Fruit fly (Drosophila melanogaster) whole organism, wandering third instar larva: ENCODE results near the gene SREBP.

Experiments used
- Abd-B ChIP-seq: fragments of >200 bp; optimal IDR thresholded peaks from 2 replicates; lab custom pipeline; 2017; ENCODE audit warnings: missing biosample characterization, missing genetic modification characterization
- CG32264 ChIP-seq: fragments of 200-800 bp; sonication (Bioruptor generic); optimal IDR thresholded peaks from 2 replicates; lab custom pipeline; 2016; ENCODE audit warnings: missing biosample characterization, missing genetic modification characterization
- CG9705 ChIP-seq: fragments of 200-800 bp; sonication (Bioruptor generic); optimal IDR thresholded peaks from 2 replicates; lab custom pipeline; 2018; ENCODE audit warnings: missing biosample characterization, mild to moderate bottlenecking, missing genetic modification characterization
- CrebA ChIP-seq: fragments of 200-800 bp; sonication (Bioruptor generic); optimal IDR thresholded peaks from 2 replicates; lab custom pipeline; 2016; ENCODE audit warnings: missing biosample characterization, mild to moderate bottlenecking, missing genetic modification characterization, borderline replicate concordance
- Dfd ChIP-seq: fragments of >200 bp; optimal IDR thresholded peaks from 2 replicates; lab custom pipeline; 2017; ENCODE audit warnings: missing biosample characterization, missing genetic modification characterization
- Dif ChIP-seq: fragments of 200-275, 200-300 bp; sonication (Bioruptor generic); optimal IDR thresholded peaks from 2 replicates; lab custom pipeline; 2018; ENCODE audit warnings: missing biosample characterization, missing genetic modification characterization; ENCODE audit not compliant: partially characterized antibody
- GATAd ChIP-seq: sonication (Bioruptor generic); optimal IDR thresholded peaks from 2 replicates; lab custom pipeline; 2016; ENCODE audit warnings: missing biosample characterization, missing genetic modification characterization
- Hnf4 ChIP-seq: fragments of 200-800 bp; sonication (Bioruptor generic); optimal IDR thresholded peaks from 2 replicates; lab custom pipeline; 2016; ENCODE audit warnings: missing biosample characterization, mild to moderate bottlenecking, missing genetic modification characterization
- Hr78 ChIP-seq: fragments of >200 bp; optimal IDR thresholded peaks from 2 replicates; lab custom pipeline; 2017; ENCODE audit warnings: missing biosample characterization, missing genetic modification characterization
- Hr83 ChIP-seq: fragments of 200-300 bp; sonication (Bioruptor generic); optimal IDR thresholded peaks from 2 replicates; lab custom pipeline; 2016; ENCODE audit warnings: missing biosample characterization, mild to moderate bottlenecking, missing genetic modification characterization, moderate library complexity; ENCODE audit not compliant: poor library complexity, severe bottlenecking
- Jra ChIP-seq: sonication (Bioruptor generic); optimal IDR thresholded peaks from 2 replicates; lab custom pipeline; 2016; ENCODE audit warnings: missing biosample characterization, missing genetic modification characterization
- Mio ChIP-seq: sonication (Bioruptor generic); optimal IDR thresholded peaks from 2 replicates; lab custom pipeline; 2016; ENCODE audit warnings: missing biosample characterization, missing genetic modification characterization
- Myc ChIP-seq: fragments of >200 bp; optimal IDR thresholded peaks from 2 replicates; lab custom pipeline; 2017
- OdsH ChIP-seq: fragments of 200-800 bp; sonication (Bioruptor generic); optimal IDR thresholded peaks from 2 replicates; lab custom pipeline; 2016; ENCODE audit warnings: missing biosample characterization, mild to moderate bottlenecking, missing genetic modification characterization
- Rel ChIP-seq, 2 experiments: fragments of 200-800 bp; sonication (Bioruptor generic) in 1 of 2; optimal IDR thresholded peaks; 2 replicates in 1 of 2; 3 replicates in 1 of 2; lab custom pipeline; 2016 to 2019; ENCODE audit warnings: mild to moderate bottlenecking in 2 of 2, missing biosample characterization in 2 of 2, missing genetic modification characterization in 2 of 2, moderate library complexity in 1 of 2
- Sp1 ChIP-seq: fragments of 200-800 bp; sonication (Bioruptor generic); optimal IDR thresholded peaks from 3 replicates; lab custom pipeline; 2019; ENCODE audit warnings: missing biosample characterization, mild to moderate bottlenecking, missing genetic modification characterization, moderate library complexity
- br ChIP-seq: fragments of 200-800 bp; sonication (Bioruptor generic); optimal IDR thresholded peaks from 2 replicates; lab custom pipeline; 2016; ENCODE audit warnings: missing biosample characterization, missing genetic modification characterization
- brk ChIP-seq: fragments of 200-800 bp; sonication (Bioruptor generic); optimal IDR thresholded peaks from 2 replicates; lab custom pipeline; 2016; ENCODE audit warnings: missing biosample characterization, mild to moderate bottlenecking, missing genetic modification characterization
- dl ChIP-seq, 2 experiments: fragments of 175-275, 200-275 bp in 1 of 2; fragments of 200-275 bp in 1 of 2; sonication (Bioruptor generic); optimal IDR thresholded peaks; lab custom pipeline; 2018; ENCODE audit warnings: mild to moderate bottlenecking in 2 of 2, missing biosample characterization in 2 of 2, missing genetic modification characterization in 2 of 2, moderate library complexity in 2 of 2; ENCODE audit not compliant: partially characterized antibody in 2 of 2, insufficient read depth in 1 of 2
- dmrt93B ChIP-seq: fragments of 200-800 bp; sonication (Bioruptor generic); optimal IDR thresholded peaks from 2 replicates; lab custom pipeline; 2018; ENCODE audit warnings: missing biosample characterization, mild to moderate bottlenecking, missing genetic modification characterization
- dsf ChIP-seq: sonication (Bioruptor generic); optimal IDR thresholded peaks from 2 replicates; lab custom pipeline; 2016; ENCODE audit warnings: missing biosample characterization, missing genetic modification characterization, borderline replicate concordance
- ey ChIP-seq: fragments of 200-800 bp; sonication (Bioruptor generic); optimal IDR thresholded peaks from 2 replicates; lab custom pipeline; 2016; ENCODE audit warnings: missing biosample characterization, missing genetic modification characterization
- foxo ChIP-seq, 2 experiments: fragments of 200-800 bp; sonication (Bioruptor generic); optimal IDR thresholded peaks; 2 replicates in 1 of 2; 3 replicates in 1 of 2; lab custom pipeline; 2016 to 2017; ENCODE audit warnings: missing biosample characterization in 2 of 2, missing genetic modification characterization in 2 of 2
- h ChIP-seq: fragments of 200-800 bp; sonication (Bioruptor generic); optimal IDR thresholded peaks from 3 replicates; lab custom pipeline; 2016; ENCODE audit warnings: missing biosample characterization, mild to moderate bottlenecking, missing genetic modification characterization
- jim ChIP-seq: fragments of 175-275, 200-325 bp; sonication (Bioruptor generic); optimal IDR thresholded peaks from 2 replicates; lab custom pipeline; 2016; ENCODE audit warnings: missing biosample characterization, mild to moderate bottlenecking, missing genetic modification characterization
- lola ChIP-seq: fragments of >200 bp; optimal IDR thresholded peaks from 2 replicates; lab custom pipeline; 2017; ENCODE audit warnings: missing biosample characterization, missing genetic modification characterization
- pan ChIP-seq: fragments of >200 bp; optimal IDR thresholded peaks from 2 replicates; lab custom pipeline; 2017
- psq ChIP-seq: fragments of 200-800 bp; sonication (Bioruptor generic); optimal IDR thresholded peaks from 3 replicates; lab custom pipeline; 2017; ENCODE audit warnings: missing biosample characterization, mild to moderate bottlenecking, missing genetic modification characterization, moderate library complexity
- rgr ChIP-seq: fragments of 200-800 bp; sonication (Bioruptor generic); optimal IDR thresholded peaks from 3 replicates; lab custom pipeline; 2016; ENCODE audit warnings: missing biosample characterization, mild to moderate bottlenecking, missing genetic modification characterization
- sage ChIP-seq: fragments of 200-800 bp; sonication (Bioruptor generic); optimal IDR thresholded peaks from 2 replicates; lab custom pipeline; 2016; ENCODE audit warnings: missing biosample characterization, mild to moderate bottlenecking, missing genetic modification characterization
- sv ChIP-seq: fragments of 200-800 bp; sonication (Bioruptor generic); optimal IDR thresholded peaks from 3 replicates; lab custom pipeline; 2016; ENCODE audit warnings: missing biosample characterization, missing genetic modification characterization
- tai ChIP-seq: sonication (Bioruptor generic); optimal IDR thresholded peaks from 2 replicates; lab custom pipeline; 2016; ENCODE audit warnings: missing biosample characterization, missing genetic modification characterization
- usp ChIP-seq: fragments of >200 bp; optimal IDR thresholded peaks from 2 replicates; lab custom pipeline; 2017; ENCODE audit warnings: missing biosample characterization, missing genetic modification characterization
- woc ChIP-seq: sonication (Bioruptor generic); optimal IDR thresholded peaks from 2 replicates; lab custom pipeline; 2016; ENCODE audit warnings: missing biosample characterization, mild to moderate bottlenecking, missing genetic modification characterization

SREBP gene

DNA sequence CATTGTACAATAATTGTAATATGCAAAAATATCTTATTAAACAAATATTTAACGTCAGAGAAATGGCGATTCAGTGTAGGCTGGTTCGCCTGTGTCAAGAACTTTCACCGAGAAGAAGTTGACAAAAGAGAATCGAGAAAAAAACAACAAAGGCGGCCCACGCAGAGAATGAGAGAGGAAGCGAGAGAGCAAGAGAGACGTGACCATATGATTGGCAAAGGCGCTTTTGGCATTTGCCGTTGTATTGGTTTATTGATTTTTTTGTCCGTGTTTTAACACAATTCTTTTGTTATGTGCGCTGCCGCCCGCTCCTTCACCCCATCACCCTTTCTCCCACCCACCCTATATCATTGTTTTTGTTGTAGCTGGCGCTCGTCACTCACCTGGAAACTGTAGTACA is 39.5 kb downstream of the SREBP start:
- TF ChIP-seq OdsH (GFP tag; lab: Kevin White, UChicago) (peak; percentile 26), dl (GFP tag; optimal IDR thresholded peaks at IDR 0.05; lab: Kevin White, UChicago; ENCODE audit: insufficient read depth in 1 of 2, partially characterized antibody in 2 of 2) (peak in 1 of 2 experiments; percentile 48), dsf (GFP tag; lab: Kevin White, UChicago) (no peak), ey (no peak), Hr83 (GFP tag; lab: Kevin White, UChicago) (no peak), Sp1 (GFP tag; lab: Kevin White, UChicago) (no peak), Abd-B (no peak), pan (no peak), lola (GFP tag; lab: Kevin White, UChicago) (no peak), foxo (GFP tag; optimal IDR thresholded peaks at IDR 0.05; lab: Kevin White, UChicago) (no peak), usp (GFP tag; lab: Kevin White, UChicago) (no peak), woc (GFP tag; lab: Kevin White, UChicago) (no peak), sage (GFP tag; lab: Kevin White, UChicago) (no peak), tai (no peak), jim (no peak), CrebA (GFP tag; lab: Kevin White, UChicago) (no peak), psq (GFP tag; lab: Kevin White, UChicago) (peak; percentile 88), brk (no peak), CG9705 (GFP tag; lab: Kevin White, UChicago) (no peak), GATAd (no peak), rgr (GFP tag; lab: Kevin White, UChicago) (no peak), Dfd (GFP tag; lab: Kevin White, UChicago) (no peak), h (GFP tag; lab: Kevin White, UChicago) (peak; percentile 12), Hnf4 (GFP tag; lab: Kevin White, UChicago) (no peak), Dif (GFP tag; lab: Kevin White, UChicago) (peak; percentile 67), Rel (GFP tag; optimal IDR thresholded peaks at IDR 0.05; lab: Kevin White, UChicago) (no peak), Rel (tag; optimal IDR thresholded peaks at IDR 0.05; lab: Kevin White, UChicago) (peak; percentile 17), sv (GFP tag; lab: Kevin White, UChicago) (no peak)

DNA sequence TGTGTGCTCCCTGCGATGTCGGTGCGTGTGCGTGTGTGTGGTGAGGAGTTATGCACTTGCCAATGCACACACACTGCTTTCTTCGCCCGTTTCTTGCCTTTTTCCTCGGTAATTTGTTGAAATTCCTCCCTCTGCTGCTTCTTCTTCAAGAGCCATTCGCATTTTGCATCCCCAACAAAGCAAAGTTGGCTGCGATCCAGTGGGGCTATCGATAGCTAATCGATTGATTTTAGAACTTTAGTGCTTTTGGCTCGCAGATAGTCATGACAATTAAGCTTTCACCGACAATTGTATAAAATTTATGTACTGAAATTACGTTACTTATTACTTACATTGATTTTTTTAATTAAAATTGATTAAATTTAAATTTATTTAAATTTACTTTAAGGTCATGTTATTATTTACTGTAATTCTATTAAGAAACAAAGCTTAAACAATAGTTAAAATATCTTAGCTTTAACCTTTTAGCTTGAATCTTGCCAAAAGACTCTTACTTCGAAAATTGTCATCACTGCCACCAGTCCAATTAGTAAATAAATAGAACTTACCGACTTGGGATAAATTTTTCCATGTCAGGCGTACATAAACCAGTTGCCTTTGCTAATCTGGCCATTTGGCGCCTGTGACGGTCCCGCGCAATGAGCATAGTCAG is 40.5 kb downstream of the SREBP start, which contains the start of the genes trc and CG32221:
trc (minus strand) TSS at position 162 of the 652 bp plus-strand sequence.
CG32221 (plus strand) TSS at position 528 of the 652 bp plus-strand sequence.
- no peak for TF ChIP-seq Jra (GFP tag; lab: Kevin White, UChicago)
- TF ChIP-seq br (GFP tag; lab: Kevin White, UChicago), result no peak
- TF ChIP-seq Sp1 (GFP tag; lab: Kevin White, UChicago), result peak; percentile 70
- TF ChIP-seq CG32264 (GFP tag; lab: Kevin White, UChicago), result no peak
- peak; percentile 74 for TF ChIP-seq Hr83 (GFP tag; lab: Kevin White, UChicago)
- no peak for TF ChIP-seq sage (GFP tag; lab: Kevin White, UChicago)
- no peak for TF ChIP-seq Rel (GFP tag; optimal IDR thresholded peaks at IDR 0.05; lab: Kevin White, UChicago)
- peak; percentile 9 for TF ChIP-seq Rel (tag; optimal IDR thresholded peaks at IDR 0.05; lab: Kevin White, UChicago)
- no peak for TF ChIP-seq ey
- TF ChIP-seq dmrt93B (GFP tag; lab: Kevin White, UChicago), result no peak
- TF ChIP-seq Myc (lab: Kevin White, UChicago), result peak; percentile 95
- TF ChIP-seq OdsH (GFP tag; lab: Kevin White, UChicago), result peak; percentile 9
- no peak for TF ChIP-seq Hr78 (GFP tag; lab: Kevin White, UChicago)
- TF ChIP-seq foxo (GFP tag; optimal IDR thresholded peaks at IDR 0.05; lab: Kevin White, UChicago), result no peak
- no peak for TF ChIP-seq Mio (GFP tag; lab: Kevin White, UChicago)
- no peak for TF ChIP-seq lola (GFP tag; lab: Kevin White, UChicago)
- TF ChIP-seq CG9705 (GFP tag; lab: Kevin White, UChicago), result peak; percentile 66
- no peak for TF ChIP-seq usp (GFP tag; lab: Kevin White, UChicago)
- TF ChIP-seq pan, result no peak
- peak; percentile 6 for TF ChIP-seq psq (GFP tag; lab: Kevin White, UChicago)
